Worm (Caenorhabditis elegans) whole organism, young adult: ENCODE measurements around the gene ZK353.4.
A peak's percentile ranks its signal among the peaks of the same experiment; 100 is the strongest.

Experiments
- B0336.3 ChIP-seq: fragments of 200-800 bp; sonication (Bioruptor generic); IDR thresholded peaks from 2 replicates; pipeline ENCODE4 v1.3.6; 2022; ENCODE audit warnings: missing genetic modification characterization, missing compliant biosample characterization
- C06A6.2 ChIP-seq: fragments of 200-800 bp; sonication (Bioruptor generic); conservative IDR thresholded peaks from 2 replicates; pipeline ENCODE4 v1.3.6; 2022; ENCODE audit warnings: missing genetic modification characterization, missing compliant biosample characterization
- F39B2.1 ChIP-seq: fragments of 200-800 bp; sonication (Bioruptor generic); IDR thresholded peaks from 2 replicates; pipeline ENCODE4 v1.3.6; 2022; ENCODE audit warnings: missing genetic modification reagents, missing genetic modification characterization, missing compliant biosample characterization
- F57A8.1 ChIP-seq: fragments of 200-800 bp; sonication (Bioruptor generic); optimal IDR thresholded peaks from 2 replicates; lab custom pipeline; 2018; ENCODE audit warnings: mild to moderate bottlenecking, missing genetic modification characterization, moderate library complexity, missing compliant biosample characterization
- F57C9.4 ChIP-seq: sonication (generic microtip); optimal IDR thresholded peaks from 2 replicates; lab custom pipeline; 2017; ENCODE audit warnings: mild to moderate bottlenecking, missing genetic modification characterization, missing compliant biosample characterization
- K12H6.12 ChIP-seq: fragments of 200-800 bp; sonication (Bioruptor generic); optimal IDR thresholded peaks from 2 replicates; lab custom pipeline; 2018; ENCODE audit warnings: mild to moderate bottlenecking, missing genetic modification characterization, missing compliant biosample characterization
- Y53G8AR.9 ChIP-seq: fragments of 200-800 bp; sonication (Bioruptor generic); conservative IDR thresholded peaks from 2 replicates; pipeline ENCODE4 v1.3.6; 2022; ENCODE audit warnings: missing genetic modification reagents, missing genetic modification characterization, missing compliant biosample characterization
- Y67H2A.10 ChIP-seq: fragments of 200-800 bp; sonication (Bioruptor generic); conservative IDR thresholded peaks from 2 replicates; pipeline ENCODE4 v1.3.6; 2022; ENCODE audit warnings: missing genetic modification reagents, missing genetic modification characterization, missing compliant biosample characterization
- Y79H2A.3 ChIP-seq: fragments of 200-800 bp; sonication (Bioruptor generic); conservative IDR thresholded peaks from 2 replicates; pipeline ENCODE4 v1.3.6; 2022; ENCODE audit warnings: missing genetic modification reagents, missing genetic modification characterization, missing compliant biosample characterization
- ccch-3 ChIP-seq: fragments of 200-800 bp; sonication (Bioruptor generic); optimal IDR thresholded peaks from 2 replicates; lab custom pipeline; 2018; ENCODE audit warnings: mild to moderate bottlenecking, missing genetic modification characterization, missing compliant biosample characterization
- cebp-1 ChIP-seq, 2 experiments: fragments of 200-800 bp in 1 of 2; sonication (Bioruptor generic) in 1 of 2; sonication (generic microtip) in 1 of 2; IDR thresholded peaks in 1 of 2; optimal IDR thresholded peaks in 1 of 2; 2 replicates each; pipeline versions ENCODE4 v1.3.6 to Lab custom; 2017 to 2022; ENCODE audit warnings: missing compliant biosample characterization in 2 of 2, missing genetic modification characterization in 2 of 2, mild to moderate bottlenecking in 1 of 2, missing genetic modification reagents in 1 of 2, moderate library complexity in 1 of 2
- ceh-40 ChIP-seq: fragments of 200-800 bp; sonication (Bioruptor generic); IDR thresholded peaks from 2 replicates; pipeline ENCODE4 v1.3.6; 2022; ENCODE audit warnings: missing genetic modification characterization, missing compliant biosample characterization
- ceh-79 ChIP-seq: sonication (generic microtip); optimal IDR thresholded peaks from 2 replicates; lab custom pipeline; 2017; ENCODE audit warnings: mild to moderate bottlenecking, missing genetic modification characterization, missing compliant biosample characterization
- dpl-1 ChIP-seq: fragments of 150-350 bp; optimal IDR thresholded peaks from 2 replicates; lab custom pipeline; 2014; ENCODE audit warnings: missing biosample characterization, missing genetic modification reagents, missing genetic modification characterization
- egl-18 ChIP-seq: fragments of 200-800 bp; sonication (Bioruptor generic); IDR thresholded peaks from 2 replicates; pipeline ENCODE4 v1.3.6; 2022; ENCODE audit warnings: missing genetic modification reagents, missing genetic modification characterization, missing compliant biosample characterization
- egrh-3 ChIP-seq: fragments of 200-800 bp; sonication (Bioruptor generic); IDR thresholded peaks from 2 replicates; pipeline ENCODE4 v1.3.6; 2022; ENCODE audit warnings: missing genetic modification reagents, missing genetic modification characterization, missing compliant biosample characterization
- ekl-4 ChIP-seq: fragments of 200-800 bp; sonication (Bioruptor generic); IDR thresholded peaks from 2 replicates; pipeline ENCODE4 v1.3.6; 2022; ENCODE audit warnings: missing genetic modification reagents, missing genetic modification characterization, missing compliant biosample characterization
- ets-4 ChIP-seq: fragments of 200-800 bp; sonication (Bioruptor generic); optimal IDR thresholded peaks from 2 replicates; lab custom pipeline; 2018; ENCODE audit warnings: mild to moderate bottlenecking, missing genetic modification characterization, missing compliant biosample characterization
- fkh-3 ChIP-seq: sonication (generic microtip); optimal IDR thresholded peaks from 2 replicates; lab custom pipeline; 2016; ENCODE audit warnings: mild to moderate bottlenecking, missing genetic modification characterization, missing compliant biosample characterization
- him-1 ChIP-seq: sonication (generic microtip); optimal IDR thresholded peaks from 2 replicates; lab custom pipeline; 2016; ENCODE audit warnings: missing genotype, missing genetic modification reagents, missing genetic modification characterization, missing compliant biosample characterization
- hlh-12 ChIP-seq: sonication (generic microtip); optimal IDR thresholded peaks from 2 replicates; lab custom pipeline; 2016; ENCODE audit warnings: missing genetic modification characterization, missing compliant biosample characterization
- hrde-1 ChIP-seq: sonication (generic microtip); optimal IDR thresholded peaks from 2 replicates; lab custom pipeline; 2016; ENCODE audit warnings: missing genetic modification characterization, mild to moderate bottlenecking, missing compliant biosample characterization, moderate library complexity, missing genotype, missing genetic modification reagents, borderline replicate concordance
- lag-1 ChIP-seq: fragments of 200-800 bp; sonication (Bioruptor generic); IDR thresholded peaks from 2 replicates; pipeline ENCODE4 v1.3.6; 2022; ENCODE audit warnings: missing genetic modification reagents, missing genetic modification characterization, missing compliant biosample characterization
- let-526 ChIP-seq: fragments of 200-800 bp; sonication (Bioruptor generic); IDR thresholded peaks from 2 replicates; pipeline ENCODE4 v1.3.6; 2022; ENCODE audit warnings: missing genetic modification reagents, missing genetic modification characterization, missing compliant biosample characterization
- lin-35 ChIP-seq, 3 experiments: fragments of 150-350 bp in 2 of 3; sonication (generic microtip) in 1 of 3; optimal IDR thresholded peaks; 2 replicates each; lab custom pipeline; 2014 to 2018; ENCODE audit warnings: missing biosample characterization in 3 of 3, missing genetic modification characterization in 3 of 3, missing genetic modification reagents in 3 of 3
- madf-3 ChIP-seq: fragments of 200-800 bp; sonication (Bioruptor generic); IDR thresholded peaks from 2 replicates; pipeline ENCODE4 v1.3.6; 2022; ENCODE audit warnings: missing genetic modification reagents, missing genetic modification characterization, missing compliant biosample characterization
- mes-4 ChIP-seq: sonication (generic microtip); optimal IDR thresholded peaks from 2 replicates; lab custom pipeline; 2016; ENCODE audit warnings: missing genotype, missing genetic modification characterization, missing compliant biosample characterization
- mxl-1 ChIP-seq: sonication (generic microtip); optimal IDR thresholded peaks from 2 replicates; lab custom pipeline; 2016; ENCODE audit warnings: missing genetic modification characterization, missing compliant biosample characterization
- nfya-2 ChIP-seq: fragments of 200-800 bp; sonication (Bioruptor generic); IDR thresholded peaks from 2 replicates; pipeline ENCODE4 v1.3.6; 2022; ENCODE audit warnings: missing genetic modification reagents, missing genetic modification characterization, missing compliant biosample characterization
- nhr-27 ChIP-seq: fragments of 200-800 bp; sonication (Bioruptor generic); optimal IDR thresholded peaks from 2 replicates; lab custom pipeline; 2018; ENCODE audit warnings: mild to moderate bottlenecking, missing genetic modification characterization, moderate library complexity, missing compliant biosample characterization
- pbrm-1 ChIP-seq: fragments of 200-800 bp; sonication (Bioruptor generic); IDR thresholded peaks from 2 replicates; pipeline ENCODE4 v1.3.6; 2022; ENCODE audit warnings: missing genetic modification reagents, missing genetic modification characterization, missing compliant biosample characterization
- sea-2 ChIP-seq: fragments of 200-800 bp; sonication (Bioruptor generic); IDR thresholded peaks from 2 replicates; pipeline ENCODE4 v1.3.6; 2022; ENCODE audit warnings: missing genetic modification characterization, missing compliant biosample characterization
- snpc-1.1 ChIP-seq: sonication (generic microtip); optimal IDR thresholded peaks from 2 replicates; lab custom pipeline; 2017; ENCODE audit warnings: missing genetic modification characterization, mild to moderate bottlenecking, missing compliant biosample characterization, antibody characterized with exemption, moderate library complexity, missing genotype, missing genetic modification reagents; ENCODE audit not compliant: insufficient read depth
- snpc-1.3 ChIP-seq: sonication (generic microtip); optimal IDR thresholded peaks from 2 replicates; lab custom pipeline; 2017; ENCODE audit warnings: missing genetic modification characterization, mild to moderate bottlenecking, missing compliant biosample characterization, antibody characterized with exemption, moderate library complexity, missing genotype, missing genetic modification reagents; ENCODE audit not compliant: insufficient read depth
- snpc-4 ChIP-seq, 5 experiments: fragments of 150-350 bp in 1 of 5; sonication (generic microtip) in 4 of 5; optimal IDR thresholded peaks; 2 replicates each; lab custom pipeline; 2014 to 2018; ENCODE audit warnings: missing genetic modification characterization in 5 of 5, missing biosample characterization in 3 of 5, antibody characterized with exemption in 2 of 5, mild to moderate bottlenecking in 2 of 5, missing compliant biosample characterization in 2 of 5, missing genotype in 2 of 5, moderate library complexity in 2 of 5, missing genetic modification reagents in 1 of 5
- somi-1 ChIP-seq: fragments of 200-800 bp; sonication (Bioruptor generic); optimal IDR thresholded peaks from 2 replicates; lab custom pipeline; 2018; ENCODE audit warnings: mild to moderate bottlenecking, missing genetic modification characterization, missing compliant biosample characterization
- sptf-2 ChIP-seq: fragments of 200-800 bp; sonication (Bioruptor generic); optimal IDR thresholded peaks from 2 replicates; lab custom pipeline; 2018; ENCODE audit warnings: mild to moderate bottlenecking, missing genetic modification characterization, missing compliant biosample characterization
- unc-130 ChIP-seq: sonication (generic microtip); optimal IDR thresholded peaks from 2 replicates; lab custom pipeline; 2016; ENCODE audit warnings: missing genetic modification reagents, missing genetic modification characterization, missing compliant biosample characterization
- zim-3 ChIP-seq: sonication (generic microtip); optimal IDR thresholded peaks from 2 replicates; lab custom pipeline; 2017; ENCODE audit warnings: mild to moderate bottlenecking, missing genetic modification characterization, moderate library complexity, missing compliant biosample characterization
- ztf-22 ChIP-seq: fragments of 200-800 bp; sonication (Bioruptor generic); optimal IDR thresholded peaks from 2 replicates; lab custom pipeline; 2018; ENCODE audit warnings: mild to moderate bottlenecking, missing genetic modification characterization, moderate library complexity, missing compliant biosample characterization
- ztf-26 ChIP-seq: sonication (generic microtip); optimal IDR thresholded peaks from 2 replicates; lab custom pipeline; 2017; ENCODE audit warnings: missing genetic modification characterization, missing compliant biosample characterization

Gene ZK353.4

ce11 chrIII:8358213-8358672 is 31.2 kb downstream of the ZK353.4 start, which contains the start of the genes R05D3.8 and rfp-1 (continued):
- TF ChIP-seq cebp-1 (GFP tag; IDR thresholded peaks at IDR 0.05; lab: Robert Waterston, UW) (no peak), cebp-1 (tag; optimal IDR thresholded peaks at IDR 0.05; lab: Kevin White, UChicago) (peak; percentile 67), unc-130 (GFP tag; lab: Kevin White, UChicago) (no peak), egl-18 (GFP tag; lab: Robert Waterston, UW) (no peak), zim-3 (no peak), Y67H2A.10 (GFP tag; lab: Robert Waterston, UW) (no peak), mxl-1 (tag; lab: Kevin White, UChicago) (no peak), hrde-1 (tag; lab: Kevin White, UChicago) (no peak), hlh-12 (tag; lab: Kevin White, UChicago) (no peak), him-1 (tag; lab: Kevin White, UChicago) (no peak), sea-2 (no peak), ceh-79 (tag; lab: Kevin White, UChicago) (no peak), lag-1 (GFP tag; lab: Robert Waterston, UW) (no peak), snpc-4 (GFP tag; optimal IDR thresholded peaks at IDR 0.05; lab: Kevin White, UChicago) (no peak), snpc-4 (tag; optimal IDR thresholded peaks at IDR 0.05; lab: Kevin White, UChicago) (peak in 1 of 4 experiments; percentile 63), K12H6.12 (tag; lab: Kevin White, UChicago) (no peak), sptf-2 (GFP tag; lab: Kevin White, UChicago) (no peak), C06A6.2 (GFP tag; lab: Robert Waterston, UW) (no peak), F57A8.1 (GFP tag; lab: Kevin White, UChicago) (no peak), dpl-1 (GFP tag; lab: Kevin White, UChicago) (peak; percentile 28), ekl-4 (GFP tag; lab: Robert Waterston, UW) (peak; percentile 49; the same call in 1 of the 2 replicates), ccch-3 (GFP tag; lab: Kevin White, UChicago) (no peak), B0336.3 (GFP tag; lab: Robert Waterston, UW) (0 out of 2 replicates have a peak, but pooled peaks have one; percentile 32), F57C9.4 (tag; lab: Kevin White, UChicago) (no peak), ets-4 (GFP tag; lab: Kevin White, UChicago) (no peak), snpc-1.1 (no peak), mes-4 (no peak), Y53G8AR.9 (GFP tag; lab: Robert Waterston, UW) (0 out of 2 replicates have a peak, but pooled peaks have one; percentile 50), let-526 (GFP tag; lab: Robert Waterston, UW) (no peak), madf-3 (GFP tag; lab: Robert Waterston, UW) (0 out of 2 replicates have a peak, but pooled peaks have one; percentile 16), ceh-40 (GFP tag; lab: Robert Waterston, UW) (no peak), somi-1 (GFP tag; lab: Kevin White, UChicago) (no peak), snpc-1.3 (tag; lab: Kevin White, UChicago) (peak; percentile 58), Y79H2A.3 (GFP tag; lab: Robert Waterston, UW) (0 out of 2 replicates have a peak, but pooled peaks have one; percentile 50), ztf-26 (tag; lab: Kevin White, UChicago) (no peak), egrh-3 (GFP tag; lab: Robert Waterston, UW) (no peak), nfya-2 (GFP tag; lab: Robert Waterston, UW) (no peak), ztf-22 (GFP tag; lab: Kevin White, UChicago) (no peak), F39B2.1 (GFP tag; lab: Robert Waterston, UW) (no peak), pbrm-1 (0 out of 2 replicates have a peak, but pooled peaks have one; percentile 34), nhr-27 (tag; lab: Kevin White, UChicago) (no peak), lin-35 (GFP tag; optimal IDR thresholded peaks at IDR 0.05; lab: Kevin White, UChicago) (peak in 1 of 3 experiments; percentile 73), fkh-3 (no peak)
